Worm (Caenorhabditis elegans): ENCODE data around the gene M03A1.3.

DNA sequence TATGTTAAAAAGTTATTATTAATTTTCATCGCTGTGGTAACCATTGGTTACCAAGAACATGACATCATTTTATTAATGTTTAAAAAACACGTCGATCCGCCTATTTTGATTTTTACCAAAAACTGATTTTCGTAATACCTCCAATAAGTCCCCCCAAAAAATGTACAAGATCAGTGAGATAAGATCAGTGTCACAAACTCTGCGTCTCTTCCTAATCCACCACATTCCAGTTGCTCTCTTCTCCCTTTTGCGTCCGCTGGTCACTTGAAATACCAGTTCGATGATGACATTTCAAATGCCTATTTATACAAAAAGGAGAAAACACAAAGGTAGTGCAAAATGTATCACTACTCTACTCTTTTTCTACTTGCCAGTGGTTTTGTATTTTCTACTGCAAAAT lies 2.5 kb downstream of the M03A1.3 start, which contains the start of gene M03A1.8:
- TF ChIP-seq med-1 (GFP tag; optimal IDR thresholded peaks at IDR 0.05; ENCODE audit: insufficient read depth) (no peak), ztf-29 (GFP tag; IDR thresholded peaks at IDR 0.05) (no peak), ztf-23 (GFP tag; IDR thresholded peaks at IDR 0.05) (no peak), T22C8.4 (GFP tag; IDR thresholded peaks at IDR 0.05) (no peak), klf-2 (GFP tag; conservative IDR thresholded peaks at IDR 0.05) (no peak), flt-1 (GFP tag; IDR thresholded peaks at IDR 0.05) (no peak), tab-1 (GFP tag; IDR thresholded peaks at IDR 0.05) (no peak)

Data from whole organism, midembryonic.